Worm (Caenorhabditis elegans) whole organism, midembryonic: Measurements from ENCODE around the gene clec-122.

Source experiments
- T22C8.4 ChIP-seq: fragments of 200-800 bp; sonication (Bioruptor generic); IDR thresholded peaks from 2 replicates; pipeline ENCODE4 v1.3.6; 2022; ENCODE audit warnings: missing genetic modification characterization, missing compliant biosample characterization
- cog-1 ChIP-seq: sonication (generic microtip); optimal IDR thresholded peaks from 2 replicates; lab custom pipeline; 2016; ENCODE audit warnings: missing genetic modification characterization, missing compliant biosample characterization
- flt-1 ChIP-seq: fragments of 200-800 bp; sonication (Bioruptor generic); IDR thresholded peaks from 2 replicates; pipeline ENCODE4 v1.3.6; 2022; ENCODE audit warnings: missing genetic modification characterization, missing compliant biosample characterization
- klf-2 ChIP-seq: fragments of 200-800 bp; sonication (Bioruptor generic); conservative IDR thresholded peaks from 2 replicates; pipeline ENCODE4 v1.3.6; 2022; ENCODE audit warnings: missing genetic modification reagents, missing genetic modification characterization, missing compliant biosample characterization
- med-1 ChIP-seq: sonication (generic microtip); optimal IDR thresholded peaks from 2 replicates; lab custom pipeline; 2017; ENCODE audit warnings: missing genetic modification characterization, mild to moderate bottlenecking, missing compliant biosample characterization, antibody characterized with exemption, missing genetic modification reagents; ENCODE audit not compliant: insufficient read depth
- ref-1 ChIP-seq: fragments of 200-800 bp; sonication (Bioruptor generic); conservative IDR thresholded peaks from 2 replicates; pipeline ENCODE4 v1.3.6; 2022; ENCODE audit warnings: missing genetic modification reagents, missing genetic modification characterization, missing compliant biosample characterization
- tab-1 ChIP-seq: fragments of 200-800 bp; sonication (Bioruptor generic); IDR thresholded peaks from 2 replicates; pipeline ENCODE4 v1.3.6; 2022; ENCODE audit warnings: missing genetic modification characterization, missing compliant biosample characterization
- ztf-23 ChIP-seq: fragments of 200-800 bp; sonication (Bioruptor generic); IDR thresholded peaks from 2 replicates; pipeline ENCODE4 v1.3.6; 2022; ENCODE audit warnings: missing genetic modification reagents, missing genetic modification characterization, missing compliant biosample characterization
- ztf-29 ChIP-seq: fragments of 200-800 bp; sonication (Bioruptor generic); IDR thresholded peaks from 2 replicates; pipeline ENCODE4 v1.3.6; 2022; ENCODE audit warnings: missing genetic modification reagents, missing genetic modification characterization, missing compliant biosample characterization

clec-122 gene

DNA sequence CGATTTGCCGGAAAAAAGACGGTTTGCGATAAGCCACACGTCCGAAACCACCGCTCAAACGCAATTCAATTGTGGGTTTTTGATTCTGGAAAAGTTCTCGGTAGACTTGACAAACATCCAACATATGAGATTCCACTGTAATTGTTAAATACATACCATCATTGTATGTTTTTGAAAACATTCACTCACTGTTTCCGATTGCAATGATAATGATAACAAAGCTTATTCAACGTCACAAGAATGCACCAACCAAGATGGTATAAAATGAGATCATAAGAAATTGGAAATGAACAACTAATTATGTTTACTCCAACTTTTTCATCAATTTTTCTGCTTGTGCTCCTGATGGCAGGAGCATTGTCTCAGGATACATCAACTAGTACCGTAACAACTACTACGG is at the start of gene clec-122:
TSS of gene clec-122 (plus strand) at position 301 of the 400 bp plus-strand sequence.
- TF ChIP-seq ztf-23 (GFP tag; lab: Robert Waterston, UW), result no peak
- no peak for TF ChIP-seq ref-1 (GFP tag; lab: Robert Waterston, UW)
- no peak for TF ChIP-seq med-1
- no peak for TF ChIP-seq tab-1 (GFP tag; lab: Robert Waterston, UW)
- TF ChIP-seq flt-1, result no peak
- no peak for TF ChIP-seq T22C8.4 (GFP tag; lab: Robert Waterston, UW)
- no peak for TF ChIP-seq klf-2 (GFP tag; lab: Robert Waterston, UW)
- no peak for TF ChIP-seq ztf-29 (GFP tag; lab: Robert Waterston, UW)
- no peak for TF ChIP-seq cog-1 (tag; lab: Kevin White, UChicago)

DNA sequence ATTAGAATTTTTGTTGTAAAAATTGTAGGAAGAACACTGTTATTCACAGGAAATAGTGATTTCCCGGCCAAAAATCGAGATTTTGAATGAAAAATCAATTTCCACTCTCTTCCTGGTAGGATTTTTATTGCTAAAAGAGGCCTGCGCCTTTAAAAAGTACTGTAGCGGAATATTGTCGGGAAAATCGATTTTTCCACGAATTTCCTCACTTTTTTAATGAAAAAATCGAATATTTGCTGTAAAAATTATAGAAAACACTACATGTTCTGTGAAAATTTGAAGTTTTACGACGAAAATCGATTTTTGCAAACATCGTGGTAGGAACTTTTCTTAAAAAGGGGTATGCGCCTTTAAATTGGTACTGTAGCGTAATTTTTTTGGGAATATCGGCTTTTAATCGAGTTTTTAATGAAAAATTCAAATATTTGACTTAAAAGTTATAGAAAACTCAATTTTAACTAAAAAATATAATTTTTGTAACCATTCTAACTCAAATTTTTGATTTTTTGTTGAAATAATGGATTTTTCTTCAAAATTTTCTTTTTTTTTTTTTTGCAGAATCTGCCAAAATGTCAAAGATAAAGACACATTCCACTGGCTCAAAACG is 49.5 kb upstream of the clec-122 start, which contains the start of gene lin-8:
TSS of gene lin-8 (plus strand) at position 557 of the 607 bp plus-strand sequence.
- TF ChIP-seq ztf-23 (GFP tag; lab: Robert Waterston, UW) (no peak), ztf-29 (GFP tag; lab: Robert Waterston, UW) (no peak), T22C8.4 (GFP tag; lab: Robert Waterston, UW) (no peak), med-1 (no peak), klf-2 (GFP tag; lab: Robert Waterston, UW) (no peak), flt-1 (no peak), cog-1 (tag; lab: Kevin White, UChicago) (no peak), tab-1 (GFP tag; lab: Robert Waterston, UW) (no peak), ref-1 (GFP tag; lab: Robert Waterston, UW) (no peak)

DNA sequence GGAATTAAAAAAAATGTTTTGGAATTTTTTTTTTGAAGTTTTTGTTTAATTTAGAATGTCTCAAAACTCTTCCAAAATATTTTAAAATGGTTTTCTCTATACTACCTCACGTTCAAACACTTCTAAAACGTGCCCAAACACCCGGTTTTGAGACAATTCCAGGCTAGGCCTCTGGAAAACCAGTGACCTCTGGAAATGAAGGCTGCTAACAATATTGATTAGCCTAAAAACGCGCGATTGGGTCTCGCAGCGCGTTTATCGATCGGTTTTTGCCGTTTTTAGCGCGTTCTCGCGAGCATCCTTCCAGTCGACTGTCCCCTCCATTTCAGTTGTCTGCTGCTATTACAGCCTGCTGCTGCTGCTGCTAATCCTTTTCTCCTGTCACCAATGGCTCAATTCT is 45.1 kb upstream of the clec-122 start, which contains the start of gene Y25C1A.6:
TSS of gene Y25C1A.6 (plus strand) at position 301 of the 400 bp plus-strand sequence.
- TF ChIP-seq klf-2 (GFP tag; lab: Robert Waterston, UW), result no peak
- TF ChIP-seq med-1, result no peak
- no peak for TF ChIP-seq ztf-29 (GFP tag; lab: Robert Waterston, UW)
- no peak for TF ChIP-seq ztf-23 (GFP tag; lab: Robert Waterston, UW)
- TF ChIP-seq cog-1 (tag; lab: Kevin White, UChicago), result no peak
- no peak for TF ChIP-seq tab-1 (GFP tag; lab: Robert Waterston, UW)
- no peak for TF ChIP-seq flt-1
- no peak for TF ChIP-seq T22C8.4 (GFP tag; lab: Robert Waterston, UW)
- TF ChIP-seq ref-1 (GFP tag; lab: Robert Waterston, UW), result no peak

DNA sequence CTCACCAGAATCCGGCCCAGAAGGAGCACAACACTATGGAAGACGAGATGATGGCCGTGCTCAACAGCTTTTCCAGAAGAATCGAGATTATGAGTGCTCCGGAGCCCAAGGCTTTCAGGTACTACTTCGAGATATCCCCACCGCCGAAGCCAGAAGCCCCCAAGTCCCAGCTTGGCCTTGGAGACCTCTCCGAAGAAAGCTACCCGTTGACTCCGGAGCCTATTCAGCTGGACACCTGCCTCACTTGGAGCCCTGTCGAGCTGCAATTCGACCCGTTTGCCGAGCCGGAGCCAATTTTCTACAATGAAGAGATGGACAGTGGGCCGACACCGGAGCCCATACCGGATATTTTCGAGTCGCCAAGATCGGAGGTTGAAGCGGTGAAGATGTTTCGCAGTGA is 44.3 kb upstream of the clec-122 start:
- TF ChIP-seq ztf-29 (GFP tag; lab: Robert Waterston, UW), result no peak
- TF ChIP-seq ref-1 (GFP tag; lab: Robert Waterston, UW), result no peak
- no peak for TF ChIP-seq flt-1
- TF ChIP-seq ztf-23 (GFP tag; lab: Robert Waterston, UW), result no peak
- TF ChIP-seq med-1, result no peak
- no peak for TF ChIP-seq T22C8.4 (GFP tag; lab: Robert Waterston, UW)
- TF ChIP-seq cog-1 (tag; lab: Kevin White, UChicago), result no peak
- no peak for TF ChIP-seq tab-1 (GFP tag; lab: Robert Waterston, UW)
- TF ChIP-seq klf-2 (GFP tag; lab: Robert Waterston, UW), result no peak

ce11 chrII:3062222-3062621 is 43.6 kb upstream of the clec-122 start:
- TF ChIP-seq T22C8.4 (GFP tag; lab: Robert Waterston, UW) (peak; percentile 58), tab-1 (GFP tag; lab: Robert Waterston, UW) (0 out of 2 replicates have a peak, but pooled peaks have one; percentile 38), cog-1 (tag; lab: Kevin White, UChicago) (no peak), flt-1 (peak; percentile 62; the same call in 1 of the 2 replicates), ref-1 (GFP tag; lab: Robert Waterston, UW) (no peak), klf-2 (GFP tag; lab: Robert Waterston, UW) (no peak)

- no peak for TF ChIP-seq klf-2 (GFP tag; lab: Robert Waterston, UW)
- TF ChIP-seq T22C8.4 (GFP tag; lab: Robert Waterston, UW), result peak; percentile 41
- no peak for TF ChIP-seq ref-1 (GFP tag; lab: Robert Waterston, UW)
- no peak for TF ChIP-seq ztf-29 (GFP tag; lab: Robert Waterston, UW)
Observed at ce11 chrII:3062876-3063275, 43.0 kb upstream of the clec-122 start.

- TF ChIP-seq T22C8.4 (GFP tag; lab: Robert Waterston, UW) (peak; percentile 88), med-1 (no peak), klf-2 (GFP tag; lab: Robert Waterston, UW) (no peak)
Observed at ce11 chrII:3063366-3063765, 42.5 kb upstream of the clec-122 start.

DNA sequence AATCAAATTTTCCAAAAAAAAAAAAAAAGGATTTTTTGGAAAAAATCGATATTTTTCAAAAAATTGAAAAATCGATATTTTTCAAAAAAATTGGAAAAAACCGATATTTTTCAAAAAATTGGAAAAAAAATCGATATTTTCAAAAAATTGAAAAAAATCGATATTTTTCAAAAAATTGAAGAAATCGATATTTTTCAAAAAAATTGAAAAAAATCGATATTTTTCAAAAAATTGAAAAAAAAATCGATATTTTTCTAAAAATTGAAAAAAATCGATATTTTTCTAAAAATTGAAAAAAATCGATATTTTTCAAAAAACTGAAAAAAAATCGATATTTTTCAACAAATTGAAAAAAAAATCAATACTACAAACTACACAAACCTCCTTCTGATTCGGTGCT is 41.9 kb upstream of the clec-122 start:
- TF ChIP-seq flt-1 (no peak), T22C8.4 (GFP tag; lab: Robert Waterston, UW) (peak; percentile 93), klf-2 (GFP tag; lab: Robert Waterston, UW) (no peak), med-1 (no peak), ztf-29 (GFP tag; lab: Robert Waterston, UW) (no peak), ref-1 (GFP tag; lab: Robert Waterston, UW) (no peak)

ce11 chrII:3064631-3065030 is 41.2 kb upstream of the clec-122 start:
- TF ChIP-seq T22C8.4 (GFP tag; lab: Robert Waterston, UW), result peak; percentile 75
- no peak for TF ChIP-seq ztf-23 (GFP tag; lab: Robert Waterston, UW)
- TF ChIP-seq flt-1, result no peak

DNA sequence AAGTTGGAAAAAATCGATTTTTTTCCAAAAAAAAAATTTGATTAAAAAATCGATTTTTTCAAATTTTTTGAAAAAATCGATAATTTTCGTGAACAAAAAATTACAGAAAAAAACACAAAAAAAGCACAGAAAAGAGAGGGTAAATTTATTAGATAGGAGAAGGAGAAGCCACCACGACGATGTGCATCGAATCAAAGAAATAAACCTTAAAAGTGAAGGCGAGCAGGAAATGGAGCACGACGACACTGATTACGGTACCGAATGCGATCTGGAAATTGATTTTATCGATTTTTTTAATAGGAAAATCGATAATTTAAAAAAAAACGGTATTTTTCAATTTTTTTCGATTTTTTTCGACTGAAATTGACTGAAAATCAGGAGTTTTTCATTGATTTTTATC is 40.8 kb upstream of the clec-122 start:
- TF ChIP-seq tab-1 (GFP tag; lab: Robert Waterston, UW) (no peak), klf-2 (GFP tag; lab: Robert Waterston, UW) (no peak), ztf-23 (GFP tag; lab: Robert Waterston, UW) (no peak), T22C8.4 (GFP tag; lab: Robert Waterston, UW) (no peak), cog-1 (tag; lab: Kevin White, UChicago) (no peak), ztf-29 (GFP tag; lab: Robert Waterston, UW) (no peak)
